Worm (Caenorhabditis elegans) whole organism, L2 larva: ENCODE data around the gene mab-5.

Source experiments
- C34F6.9 ChIP-seq: fragments of 150-350 bp; optimal IDR thresholded peaks from 2 replicates; lab custom pipeline; 2014; ENCODE audit warnings: missing biosample characterization, missing genetic modification characterization
- F13H6.1 ChIP-seq: sonication (generic microtip); optimal IDR thresholded peaks from 2 replicates; lab custom pipeline; 2016; ENCODE audit warnings: missing genetic modification characterization, missing compliant biosample characterization
- R02D3.7 ChIP-seq: fragments of 150-350 bp; optimal IDR thresholded peaks from 2 replicates; lab custom pipeline; 2014; ENCODE audit warnings: missing biosample characterization, missing genetic modification characterization
- Y55F3AM.14 ChIP-seq: fragments of 200-800 bp; sonication (Bioruptor generic); optimal IDR thresholded peaks from 2 replicates; lab custom pipeline; 2018; ENCODE audit warnings: mild to moderate bottlenecking, missing genetic modification characterization, missing compliant biosample characterization
- ZK546.5 ChIP-seq: sonication (generic microtip); optimal IDR thresholded peaks from 2 replicates; lab custom pipeline; 2017; ENCODE audit warnings: missing biosample characterization, missing genetic modification characterization
- alr-1 ChIP-seq: fragments of 150-350 bp; optimal IDR thresholded peaks from 2 replicates; lab custom pipeline; 2014; ENCODE audit warnings: missing biosample characterization, missing genetic modification characterization
- aly-2 ChIP-seq: fragments of 150-350 bp; optimal IDR thresholded peaks from 2 replicates; lab custom pipeline; 2014; ENCODE audit warnings: missing biosample characterization, missing genetic modification characterization
- ama-1 ChIP-seq: fragments of 150-350 bp; optimal IDR thresholded peaks from 2 replicates; lab custom pipeline; 2018; ENCODE audit warnings: inconsistent platforms
- blmp-1 ChIP-seq: sonication (generic microtip); optimal IDR thresholded peaks from 2 replicates; lab custom pipeline; 2017; ENCODE audit warnings: missing genetic modification characterization, mild to moderate bottlenecking, missing compliant biosample characterization, antibody characterized with exemption, moderate library complexity; ENCODE audit not compliant: insufficient read depth
- ceh-82 ChIP-seq: fragments of 150-350 bp; optimal IDR thresholded peaks from 2 replicates; lab custom pipeline; 2014; ENCODE audit warnings: missing biosample characterization, missing genetic modification characterization
- crh-2 ChIP-seq: sonication (generic microtip); optimal IDR thresholded peaks from 2 replicates; lab custom pipeline; 2017; ENCODE audit warnings: missing biosample characterization, missing genetic modification characterization
- dmd-4 ChIP-seq: sonication (generic microtip); optimal IDR thresholded peaks from 2 replicates; lab custom pipeline; 2017; ENCODE audit warnings: missing biosample characterization, missing genetic modification characterization
- egl-27 ChIP-seq: sonication (generic microtip); optimal IDR thresholded peaks from 3 replicates; lab custom pipeline; 2017; ENCODE audit warnings: missing biosample characterization, missing genetic modification reagents, missing genetic modification characterization
- elt-1 ChIP-seq: fragments of 150-350 bp; optimal IDR thresholded peaks from 2 replicates; lab custom pipeline; 2014; ENCODE audit warnings: missing biosample characterization, missing genetic modification characterization
- elt-3 ChIP-seq: sonication (generic microtip); optimal IDR thresholded peaks from 2 replicates; lab custom pipeline; 2017; ENCODE audit warnings: missing biosample characterization, missing genetic modification characterization
- fos-1 ChIP-seq: fragments of 150-350 bp; optimal IDR thresholded peaks from 2 replicates; lab custom pipeline; 2014; ENCODE audit warnings: missing biosample characterization, missing genetic modification characterization
- gmeb-1 ChIP-seq: fragments of 150-350 bp; optimal IDR thresholded peaks from 2 replicates; lab custom pipeline; 2014; ENCODE audit warnings: missing biosample characterization, missing genetic modification characterization
- lin-11 ChIP-seq: fragments of 150-350 bp; sonication (generic microtip); optimal IDR thresholded peaks from 2 replicates; lab custom pipeline; 2014; ENCODE audit warnings: missing biosample characterization, missing genetic modification characterization, inconsistent platforms, mixed read lengths
- lin-13 ChIP-seq: fragments of 150-350 bp; optimal IDR thresholded peaks from 2 replicates; lab custom pipeline; 2014; ENCODE audit warnings: missing biosample characterization, missing genetic modification reagents, missing genetic modification characterization
- lin-39 ChIP-seq: fragments of 150-350 bp; optimal IDR thresholded peaks from 2 replicates; lab custom pipeline; 2014; ENCODE audit warnings: missing biosample characterization, missing genetic modification reagents, missing genetic modification characterization
- lsy-2 ChIP-seq, 2 experiments: fragments of 150-350 bp in 1 of 2; sonication (generic microtip) in 1 of 2; optimal IDR thresholded peaks; 2 replicates each; lab custom pipeline; 2014 to 2017; ENCODE audit warnings: missing biosample characterization in 2 of 2, missing genetic modification characterization in 2 of 2
- mab-5 ChIP-seq: fragments of 150-350 bp; optimal IDR thresholded peaks from 2 replicates; lab custom pipeline; 2014; ENCODE audit warnings: missing biosample characterization, missing genetic modification characterization
- mbf-1 ChIP-seq: sonication (generic microtip); optimal IDR thresholded peaks from 2 replicates; lab custom pipeline; 2017; ENCODE audit warnings: missing biosample characterization, missing genetic modification characterization
- mdl-1 ChIP-seq, 2 experiments: fragments of 150-350 bp in 1 of 2; sonication (generic microtip) in 1 of 2; optimal IDR thresholded peaks; 2 replicates each; lab custom pipeline; 2017; ENCODE audit warnings: missing biosample characterization in 2 of 2, missing genetic modification characterization in 2 of 2
- nhr-10 ChIP-seq: sonication (generic microtip); optimal IDR thresholded peaks from 2 replicates; lab custom pipeline; 2017; ENCODE audit warnings: missing biosample characterization, missing genetic modification characterization
- nhr-11 ChIP-seq: fragments of 150-350 bp; optimal IDR thresholded peaks from 2 replicates; lab custom pipeline; 2014; ENCODE audit warnings: missing biosample characterization, missing genetic modification characterization
- nhr-12 ChIP-seq: fragments of 150-350 bp; optimal IDR thresholded peaks from 2 replicates; lab custom pipeline; 2014; ENCODE audit warnings: missing biosample characterization, missing genetic modification characterization
- nhr-129 ChIP-seq: fragments of 150-350 bp; optimal IDR thresholded peaks from 2 replicates; lab custom pipeline; 2014; ENCODE audit warnings: missing biosample characterization, missing genetic modification characterization
- nhr-21 ChIP-seq: fragments of 150-350 bp; optimal IDR thresholded peaks from 2 replicates; lab custom pipeline; 2014; ENCODE audit warnings: missing biosample characterization, missing genetic modification characterization
- nhr-23 ChIP-seq: fragments of 150-350 bp; optimal IDR thresholded peaks from 2 replicates; lab custom pipeline; 2014; ENCODE audit warnings: missing biosample characterization, missing genetic modification reagents, missing genetic modification characterization
- nhr-237 ChIP-seq: fragments of 150-350 bp; optimal IDR thresholded peaks from 2 replicates; lab custom pipeline; 2014; ENCODE audit warnings: missing biosample characterization, missing genetic modification characterization
- nhr-25 ChIP-seq: fragments of 150-350 bp; sonication (generic microtip); optimal IDR thresholded peaks from 3 replicates; lab custom pipeline; 2014; ENCODE audit warnings: missing biosample characterization, missing genetic modification characterization
- nhr-6 ChIP-seq: fragments of 150-350 bp; optimal IDR thresholded peaks from 2 replicates; lab custom pipeline; 2014; ENCODE audit warnings: missing biosample characterization, missing genetic modification characterization
- nhr-77 ChIP-seq: fragments of 150-350 bp; optimal IDR thresholded peaks from 2 replicates; lab custom pipeline; 2014; ENCODE audit warnings: missing biosample characterization, missing genetic modification characterization
- peb-1 ChIP-seq: fragments of 150-350 bp; optimal IDR thresholded peaks from 2 replicates; lab custom pipeline; 2014; ENCODE audit warnings: missing biosample characterization, missing genetic modification characterization
- sem-4 ChIP-seq: fragments of 150-350 bp; optimal IDR thresholded peaks from 2 replicates; lab custom pipeline; 2014; ENCODE audit warnings: missing biosample characterization, missing genetic modification reagents, missing genetic modification characterization
- skn-1 ChIP-seq: sonication (generic microtip); optimal IDR thresholded peaks from 2 replicates; lab custom pipeline; 2017; ENCODE audit warnings: missing biosample characterization, missing genetic modification characterization
- sma-3 ChIP-seq: sonication (generic microtip); optimal IDR thresholded peaks from 2 replicates; lab custom pipeline; 2016; ENCODE audit warnings: missing genetic modification reagents, missing genetic modification characterization, missing compliant biosample characterization
- sma-9 ChIP-seq, 2 experiments: fragments of 150-350 bp in 1 of 2; sonication (generic microtip) in 1 of 2; optimal IDR thresholded peaks; 2 replicates each; lab custom pipeline; 2014 to 2016; ENCODE audit warnings: missing genetic modification characterization in 2 of 2, mild to moderate bottlenecking in 1 of 2, missing biosample characterization in 1 of 2, missing compliant biosample characterization in 1 of 2, missing genetic modification reagents in 1 of 2, moderate library complexity in 1 of 2
- snpc-4 ChIP-seq: fragments of 150-350 bp; optimal IDR thresholded peaks from 2 replicates; lab custom pipeline; 2014; ENCODE audit warnings: missing biosample characterization, missing genetic modification characterization
- unc-39 ChIP-seq: fragments of 150-350 bp; optimal IDR thresholded peaks from 2 replicates; lab custom pipeline; 2014; ENCODE audit warnings: missing biosample characterization, missing genetic modification characterization
- unc-55 ChIP-seq: fragments of 150-350 bp; sonication (generic microtip); optimal IDR thresholded peaks from 3 replicates; lab custom pipeline; 2014; ENCODE audit warnings: missing biosample characterization, missing genetic modification reagents, missing genetic modification characterization
- unc-62 ChIP-seq: fragments of 150-350 bp; optimal IDR thresholded peaks from 2 replicates; lab custom pipeline; 2014; ENCODE audit warnings: missing biosample characterization, missing genetic modification reagents, missing genetic modification characterization
- zag-1 ChIP-seq: fragments of 150-350 bp; optimal IDR thresholded peaks from 2 replicates; lab custom pipeline; 2014; ENCODE audit warnings: missing biosample characterization, missing genetic modification characterization
- ztf-1 ChIP-seq: fragments of 200-800 bp; sonication (Bioruptor generic); conservative IDR thresholded peaks from 2 replicates; pipeline ENCODE4 v1.3.6; 2022; ENCODE audit warnings: missing genetic modification characterization, missing compliant biosample characterization
- ztf-4 ChIP-seq: fragments of 150-350 bp; optimal IDR thresholded peaks from 2 replicates; lab custom pipeline; 2014; ENCODE audit warnings: missing biosample characterization, missing genetic modification characterization

The mab-5 gene

ce11 chrIII:7768963-7769362 lies 14.3 kb downstream of the mab-5 start, which contains the start of gene ZK686.3:
ZK686.3 (minus strand) TSS chrIII:7769063.
- TF ChIP-seq ztf-1 (GFP tag; lab: Robert Waterston, UW) (no peak), unc-55 (GFP tag; lab: Kevin White, UChicago) (no peak), blmp-1 (tag; lab: Kevin White, UChicago) (no peak), nhr-77 (tag; lab: Kevin White, UChicago) (no peak), aly-2 (tag; lab: Kevin White, UChicago) (no peak), lsy-2 (tag; optimal IDR thresholded peaks at IDR 0.05; lab: Kevin White, UChicago) (no peak), sem-4 (tag; lab: Kevin White, UChicago) (no peak), nhr-11 (tag; lab: Kevin White, UChicago) (no peak), fos-1 (tag; lab: Kevin White, UChicago) (no peak), sma-9 (GFP tag; optimal IDR thresholded peaks at IDR 0.05; lab: Kevin White, UChicago) (no peak), sma-9 (tag; optimal IDR thresholded peaks at IDR 0.05; lab: Kevin White, UChicago) (no peak), lin-13 (GFP tag; lab: Kevin White, UChicago) (no peak), nhr-129 (tag; lab: Kevin White, UChicago) (no peak), mab-5 (no peak), C34F6.9 (tag; lab: Kevin White, UChicago) (no peak), gmeb-1 (no peak), sma-3 (GFP tag; lab: Kevin White, UChicago) (no peak)

ce11 chrIII:7767415-7767814 lies 15.8 kb downstream of the mab-5 start, which contains the start of gene ZK686.5:
ZK686.5 (minus strand) TSS chrIII:7767515.
- no peak for TF ChIP-seq mbf-1
- TF ChIP-seq nhr-25 = no peak
- TF ChIP-seq mdl-1 (tag; optimal IDR thresholded peaks at IDR 0.05; lab: Kevin White, UChicago) = no peak
- TF ChIP-seq ztf-1 (GFP tag; lab: Robert Waterston, UW) = no peak
- no peak for TF ChIP-seq nhr-6
- TF ChIP-seq unc-39 (tag; lab: Kevin White, UChicago) = no peak
- no peak for TF ChIP-seq sma-3 (GFP tag; lab: Kevin White, UChicago)
- no peak for TF ChIP-seq lin-39 (tag; lab: Kevin White, UChicago)
- TF ChIP-seq lsy-2 (tag; optimal IDR thresholded peaks at IDR 0.05; lab: Kevin White, UChicago) = no peak

- TF ChIP-seq C34F6.9 (tag; lab: Kevin White, UChicago) (peak; percentile 38), fos-1 (tag; lab: Kevin White, UChicago) (no peak), mab-5 (peak; percentile 46), nhr-237 (tag; lab: Kevin White, UChicago) (no peak), F13H6.1 (no peak), R02D3.7 (tag; lab: Kevin White, UChicago) (peak; percentile 71), peb-1 (tag; lab: Kevin White, UChicago) (no peak), sem-4 (tag; lab: Kevin White, UChicago) (no peak), nhr-6 (no peak), dmd-4 (tag; lab: Kevin White, UChicago) (no peak), nhr-21 (tag; lab: Kevin White, UChicago) (no peak), alr-1 (tag; lab: Kevin White, UChicago) (no peak), zag-1 (tag; lab: Kevin White, UChicago) (no peak), nhr-23 (no peak), crh-2 (tag; lab: Kevin White, UChicago) (peak; percentile 33), ZK546.5 (tag; lab: Kevin White, UChicago) (no peak), lin-13 (GFP tag; lab: Kevin White, UChicago) (peak; percentile 37), nhr-25 (no peak), aly-2 (tag; lab: Kevin White, UChicago) (no peak), sma-9 (GFP tag; optimal IDR thresholded peaks at IDR 0.05; lab: Kevin White, UChicago) (no peak), sma-9 (tag; optimal IDR thresholded peaks at IDR 0.05; lab: Kevin White, UChicago) (no peak), skn-1 (tag; lab: Kevin White, UChicago) (no peak), lin-39 (tag; lab: Kevin White, UChicago) (no peak), elt-1 (tag; lab: Kevin White, UChicago) (no peak), ceh-82 (tag; lab: Kevin White, UChicago) (no peak), mdl-1 (tag; optimal IDR thresholded peaks at IDR 0.05; lab: Kevin White, UChicago) (no peak), nhr-10 (tag; lab: Kevin White, UChicago) (no peak), mbf-1 (no peak), blmp-1 (tag; lab: Kevin White, UChicago) (no peak), lin-11 (tag; lab: Kevin White, UChicago) (no peak), ama-1 (no peak), lsy-2 (tag; optimal IDR thresholded peaks at IDR 0.05; lab: Kevin White, UChicago) (peak; percentile 3 to 81), egl-27 (tag; lab: Kevin White, UChicago) (no peak), Y55F3AM.14 (GFP tag; lab: Kevin White, UChicago) (no peak), ztf-1 (GFP tag; lab: Robert Waterston, UW) (no peak), nhr-77 (tag; lab: Kevin White, UChicago) (no peak), gmeb-1 (peak; percentile 47), elt-3 (tag; lab: Kevin White, UChicago) (no peak), unc-39 (tag; lab: Kevin White, UChicago) (no peak), nhr-129 (tag; lab: Kevin White, UChicago) (no peak), snpc-4 (no peak), nhr-11 (tag; lab: Kevin White, UChicago) (no peak), ztf-4 (no peak), unc-62 (no peak), nhr-12 (no peak), unc-55 (GFP tag; lab: Kevin White, UChicago) (peak; percentile 60)
Measured at ce11 chrIII:7765974-7766373, 17.3 kb downstream of the mab-5 start, which contains the start of gene ZK686.2. ZK686.2 (minus strand) TSS chrIII:7766052.
